Worm (Caenorhabditis elegans) whole organism, L3 larva: ENCODE measurements around the gene trpp-4.
A peak's percentile ranks its signal among the peaks of the same experiment; 100 is the strongest.

ENCODE experiments used
- ZK546.5 ChIP-seq: sonication (generic microtip); optimal IDR thresholded peaks from 2 replicates; lab custom pipeline; 2017; ENCODE audit warnings: missing biosample characterization, missing genetic modification characterization
- aly-2 ChIP-seq: fragments of 150-350 bp; optimal IDR thresholded peaks from 2 replicates; lab custom pipeline; 2014; ENCODE audit warnings: missing biosample characterization, missing genetic modification characterization
- ama-1 ChIP-seq: fragments of 150-350 bp; optimal IDR thresholded peaks from 2 replicates; lab custom pipeline; 2018
- ceh-28 ChIP-seq: fragments of 150-350 bp; optimal IDR thresholded peaks from 2 replicates; lab custom pipeline; 2014; ENCODE audit warnings: missing biosample characterization, missing genetic modification reagents, missing genetic modification characterization
- ceh-82 ChIP-seq: fragments of 150-350 bp; optimal IDR thresholded peaks from 2 replicates; lab custom pipeline; 2014; ENCODE audit warnings: missing biosample characterization, missing genetic modification characterization
- egl-27 ChIP-seq: sonication (generic microtip); optimal IDR thresholded peaks from 4 replicates; lab custom pipeline; 2017; ENCODE audit warnings: missing biosample characterization, missing genetic modification reagents, missing genetic modification characterization
- elt-1 ChIP-seq: fragments of 150-350 bp; optimal IDR thresholded peaks from 2 replicates; lab custom pipeline; 2014; ENCODE audit warnings: missing biosample characterization, missing genetic modification characterization
- elt-2 ChIP-seq: sonication (generic microtip); optimal IDR thresholded peaks from 2 replicates; lab custom pipeline; 2016; ENCODE audit warnings: missing genetic modification reagents, mild to moderate bottlenecking, missing genetic modification characterization, missing compliant biosample characterization
- elt-3 ChIP-seq, 3 experiments: fragments of 150-350 bp in 1 of 3; sonication (generic microtip) in 2 of 3; optimal IDR thresholded peaks; 2 replicates in 2 of 3; 4 replicates in 1 of 3; lab custom pipeline; 2014 to 2017; ENCODE audit warnings: missing biosample characterization in 3 of 3, missing genetic modification characterization in 3 of 3
- fkh-10 ChIP-seq: sonication (generic microtip); optimal IDR thresholded peaks from 2 replicates; lab custom pipeline; 2017; ENCODE audit warnings: missing biosample characterization, missing genetic modification reagents, missing genetic modification characterization
- fos-1 ChIP-seq: fragments of 150-350 bp; optimal IDR thresholded peaks from 2 replicates; lab custom pipeline; 2014; ENCODE audit warnings: missing biosample characterization, missing genetic modification characterization
- hmg-11 ChIP-seq: sonication (generic microtip); optimal IDR thresholded peaks from 2 replicates; lab custom pipeline; 2016; ENCODE audit warnings: missing genetic modification characterization, missing compliant biosample characterization
- jun-1 ChIP-seq: fragments of 150-350 bp; optimal IDR thresholded peaks from 2 replicates; lab custom pipeline; 2014; ENCODE audit warnings: missing biosample characterization, missing genetic modification reagents, missing genetic modification characterization
- lin-15B ChIP-seq: fragments of 150-350 bp; optimal IDR thresholded peaks from 2 replicates; lab custom pipeline; 2014; ENCODE audit warnings: missing biosample characterization, missing genetic modification characterization
- nfya-1 ChIP-seq: sonication (generic microtip); optimal IDR thresholded peaks from 2 replicates; lab custom pipeline; 2017; ENCODE audit warnings: missing genetic modification characterization, mild to moderate bottlenecking, missing compliant biosample characterization, antibody characterized with exemption, moderate library complexity; ENCODE audit not compliant: insufficient read depth
- nhr-11 ChIP-seq: fragments of 150-350 bp; optimal IDR thresholded peaks from 2 replicates; lab custom pipeline; 2014; ENCODE audit warnings: missing biosample characterization, missing genetic modification characterization
- nhr-12 ChIP-seq: fragments of 150-350 bp; optimal IDR thresholded peaks from 2 replicates; lab custom pipeline; 2014; ENCODE audit warnings: missing biosample characterization, missing genetic modification characterization
- nhr-23 ChIP-seq: fragments of 150-350 bp; optimal IDR thresholded peaks from 2 replicates; lab custom pipeline; 2014; ENCODE audit warnings: missing biosample characterization, missing genetic modification reagents, missing genetic modification characterization
- nhr-237 ChIP-seq: fragments of 150-350 bp; optimal IDR thresholded peaks from 2 replicates; lab custom pipeline; 2014; ENCODE audit warnings: missing biosample characterization, missing genetic modification characterization
- nhr-25 ChIP-seq: sonication (generic microtip); optimal IDR thresholded peaks from 2 replicates; lab custom pipeline; 2017; ENCODE audit warnings: missing biosample characterization, missing genetic modification characterization
- nhr-28 ChIP-seq: fragments of 150-350 bp; optimal IDR thresholded peaks from 2 replicates; lab custom pipeline; 2014; ENCODE audit warnings: missing biosample characterization, missing genetic modification characterization
- nhr-76 ChIP-seq: fragments of 150-350 bp; sonication (generic microtip); optimal IDR thresholded peaks from 5 replicates; lab custom pipeline; 2014; ENCODE audit warnings: missing biosample characterization, missing genetic modification characterization
- nhr-77 ChIP-seq: fragments of 150-350 bp; optimal IDR thresholded peaks from 2 replicates; lab custom pipeline; 2014; ENCODE audit warnings: missing biosample characterization, missing genetic modification characterization
- pha-4 ChIP-seq: fragments of 150-350 bp; optimal IDR thresholded peaks from 2 replicates; lab custom pipeline; 2014; ENCODE audit warnings: missing biosample characterization, missing genetic modification reagents, missing genetic modification characterization
- pqm-1 ChIP-seq: fragments of 150-350 bp; optimal IDR thresholded peaks from 2 replicates; lab custom pipeline; 2017; ENCODE audit warnings: missing biosample characterization, missing genetic modification characterization, inconsistent platforms
- sea-2 ChIP-seq: fragments of 150-350 bp; sonication (generic microtip); optimal IDR thresholded peaks from 4 replicates; lab custom pipeline; 2014; ENCODE audit warnings: missing biosample characterization, missing genetic modification reagents, missing genetic modification characterization
- skn-1 ChIP-seq: fragments of 150-350 bp; optimal IDR thresholded peaks from 2 replicates; lab custom pipeline; 2014; ENCODE audit warnings: missing biosample characterization, missing genetic modification characterization
- snpc-4 ChIP-seq: fragments of 150-350 bp; optimal IDR thresholded peaks from 2 replicates; lab custom pipeline; 2014; ENCODE audit warnings: missing biosample characterization, missing genetic modification characterization
- tbx-2 ChIP-seq: sonication (generic microtip); optimal IDR thresholded peaks from 2 replicates; lab custom pipeline; 2016; ENCODE audit warnings: mild to moderate bottlenecking, missing genetic modification characterization, missing compliant biosample characterization
- unc-39 ChIP-seq: sonication (generic microtip); optimal IDR thresholded peaks from 4 replicates; lab custom pipeline; 2017; ENCODE audit warnings: missing biosample characterization, missing genetic modification characterization
- unc-62 ChIP-seq: fragments of 150-350 bp; sonication (generic microtip); optimal IDR thresholded peaks from 4 replicates; lab custom pipeline; 2014; ENCODE audit warnings: missing biosample characterization, missing genetic modification reagents, missing genetic modification characterization
- zag-1 ChIP-seq: fragments of 150-350 bp; optimal IDR thresholded peaks from 2 replicates; lab custom pipeline; 2014; ENCODE audit warnings: missing biosample characterization, missing genetic modification characterization
- ztf-11 ChIP-seq: fragments of 150-350 bp; optimal IDR thresholded peaks from 2 replicates; lab custom pipeline; 2014; ENCODE audit warnings: missing biosample characterization, missing genetic modification characterization
- ztf-4 ChIP-seq: fragments of 150-350 bp; optimal IDR thresholded peaks from 2 replicates; lab custom pipeline; 2014; ENCODE audit warnings: missing biosample characterization, missing genetic modification characterization

trpp-4 gene

ce11 chrV:9422745-9423144 lies 22.6 kb downstream of the trpp-4 start:
- TF ChIP-seq hmg-11 (peak; percentile 54), pqm-1 (tag; lab: Kevin White, UChicago) (no peak), unc-62 (GFP tag; lab: Kevin White, UChicago) (no peak), snpc-4 (tag; lab: Kevin White, UChicago) (no peak), tbx-2 (no peak), nhr-25 (tag; lab: Kevin White, UChicago) (peak; percentile 40), ZK546.5 (tag; lab: Kevin White, UChicago) (no peak), elt-3 (tag; optimal IDR thresholded peaks at IDR 0.05; lab: Kevin White, UChicago) (no peak), ceh-82 (no peak), pha-4 (peak; percentile 30), ztf-4 (tag; lab: Kevin White, UChicago) (no peak), nhr-77 (no peak), ama-1 (lab: Kevin White, UChicago) (no peak), elt-2 (tag; lab: Kevin White, UChicago) (no peak), nhr-11 (no peak), fos-1 (tag; lab: Kevin White, UChicago) (no peak), zag-1 (tag; lab: Kevin White, UChicago) (no peak), skn-1 (tag; lab: Kevin White, UChicago) (no peak), nhr-28 (no peak), nhr-12 (tag; lab: Kevin White, UChicago) (no peak), ceh-28 (no peak), fkh-10 (no peak), nfya-1 (tag; lab: Kevin White, UChicago) (peak; percentile 15)

- TF ChIP-seq nhr-25 (tag; lab: Kevin White, UChicago) (peak; percentile 24), unc-39 (tag; lab: Kevin White, UChicago) (no peak)
- TF ChIP-seq, all 47 proteins: peak for 1
These were observed 23.4 kb downstream of the trpp-4 start for ce11 chrV:9423539-9423938.

- TF ChIP-seq nhr-25 (tag; lab: Kevin White, UChicago) (peak; percentile 50), pqm-1 (tag; lab: Kevin White, UChicago) (peak; percentile 17), fos-1 (tag; lab: Kevin White, UChicago) (no peak), nhr-77 (no peak), elt-2 (tag; lab: Kevin White, UChicago) (peak; percentile 57), ceh-28 (peak; percentile 72), pha-4 (peak; percentile 45), nhr-237 (tag; lab: Kevin White, UChicago) (no peak), nfya-1 (tag; lab: Kevin White, UChicago) (peak; percentile 39), unc-39 (tag; lab: Kevin White, UChicago) (no peak)
These were observed 24.4 kb downstream of the trpp-4 start for ce11 chrV:9424514-9424913.

ce11 chrV:9425593-9425992 lies 25.5 kb downstream of the trpp-4 start, which contains the start of gene F36D4.5:
Gene F36D4.5, minus strand, starts transcription at chrV:9425817.
- no peak for TF ChIP-seq aly-2 (tag; lab: Kevin White, UChicago)
- TF ChIP-seq snpc-4 (tag; lab: Kevin White, UChicago), result peak; percentile 14
- TF ChIP-seq hmg-11, result peak; percentile 16
- TF ChIP-seq lin-15B (tag; lab: Kevin White, UChicago), result peak; percentile 22
- TF ChIP-seq nhr-23 (tag; lab: Kevin White, UChicago), result no peak
- TF ChIP-seq skn-1 (tag; lab: Kevin White, UChicago), result no peak
- TF ChIP-seq nfya-1 (tag; lab: Kevin White, UChicago), result peak; percentile 38
- peak; percentile 55 for TF ChIP-seq pha-4
- no peak for TF ChIP-seq ceh-28
- TF ChIP-seq elt-1 (tag; lab: Kevin White, UChicago), result no peak
- TF ChIP-seq ZK546.5 (tag; lab: Kevin White, UChicago), result no peak
- TF ChIP-seq egl-27 (tag; lab: Kevin White, UChicago), result no peak
- TF ChIP-seq sea-2 (GFP tag; lab: Kevin White, UChicago), result no peak
- no peak for TF ChIP-seq nhr-237 (tag; lab: Kevin White, UChicago)
- TF ChIP-seq ztf-11 (tag; lab: Kevin White, UChicago), result no peak
- TF ChIP-seq fkh-10, result no peak
- TF ChIP-seq elt-3 (tag; optimal IDR thresholded peaks at IDR 0.05; lab: Kevin White, UChicago), result no peak
- TF ChIP-seq, all 47 proteins: peak for 5

ce11 chrV:9427075-9427474 lies 26.9 kb downstream of the trpp-4 start, which contains the start of gene F36D4.6:
Gene F36D4.6, minus strand, starts transcription at chrV:9427175.
- TF ChIP-seq nhr-23 (tag; lab: Kevin White, UChicago) (no peak), jun-1 (tag; lab: Kevin White, UChicago) (no peak), unc-62 (GFP tag; lab: Kevin White, UChicago) (no peak), nhr-76 (tag; lab: Kevin White, UChicago) (no peak), hmg-11 (no peak), zag-1 (tag; lab: Kevin White, UChicago) (no peak)
- TF ChIP-seq, all 47 proteins: peak for 0
